Fruit fly (Drosophila melanogaster): ENCODE results near the gene dUTPase.

dUTPase gene

DNA sequence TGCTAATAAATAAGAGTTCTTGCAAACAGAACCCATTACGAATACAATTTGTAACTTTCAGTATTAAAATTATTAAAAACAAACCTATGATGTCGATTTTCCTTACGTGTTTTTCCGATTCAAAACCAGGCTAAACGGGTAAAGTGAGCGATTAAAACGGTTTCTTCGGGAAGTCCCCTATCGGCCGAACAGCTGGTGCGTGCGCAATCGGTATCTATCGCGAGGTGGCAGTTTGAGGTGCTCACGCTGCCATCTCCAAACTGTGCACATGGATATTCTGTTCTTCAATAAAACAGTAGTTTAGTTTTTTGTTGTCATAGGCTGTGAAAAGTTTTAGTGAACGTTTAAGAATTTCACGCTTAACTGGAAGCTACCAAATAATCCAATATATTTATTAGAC, 21.9 kb upstream of the dUTPase start, which contains the start of gene TTLL4A:
TSS of gene TTLL4A (plus strand) at position 240 of the 400 bp plus-strand sequence.
- TF ChIP-seq noc (tag; optimal IDR thresholded peaks at IDR 0.05) = no peak

DNA sequence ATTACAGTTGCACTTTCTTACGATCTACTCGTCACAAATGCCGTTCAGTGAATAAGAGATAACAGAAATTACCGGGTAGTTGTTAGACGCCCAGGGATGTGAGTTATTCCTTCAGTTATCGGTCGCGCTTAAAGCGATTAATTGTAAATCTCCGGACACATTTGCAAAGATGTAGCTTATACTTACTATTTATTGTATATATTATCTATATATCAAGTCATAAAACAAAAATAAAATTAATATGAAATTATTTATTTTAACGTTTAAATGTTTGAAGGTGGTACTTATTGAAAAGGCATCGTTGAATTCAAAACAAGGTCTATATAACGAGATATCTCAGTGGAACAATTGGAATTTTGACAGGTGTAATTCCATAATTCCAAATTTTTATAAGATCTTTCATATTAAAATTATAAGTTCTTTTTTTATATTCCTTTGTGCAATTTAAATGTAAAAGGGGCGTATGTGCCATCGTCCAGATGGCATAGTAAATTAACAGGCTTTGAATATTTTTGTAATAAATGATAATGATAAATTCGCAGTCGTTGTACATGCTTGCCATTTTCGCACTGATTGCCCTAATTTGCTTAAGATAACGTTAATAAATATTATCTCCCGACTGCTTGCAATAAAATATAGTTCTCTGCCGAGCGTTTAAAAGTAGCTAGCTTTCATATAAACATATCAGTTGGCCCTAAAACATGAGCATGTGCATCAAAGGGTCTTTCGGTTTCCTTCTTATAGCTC, 9.6 kb upstream of the dUTPase start, which contains the start of the genes aub and lectin-33A:
TSS of gene aub (minus strand) at position 101 of the 747 bp plus-strand sequence.
TSS of gene lectin-33A (plus strand) at position 697 of the 747 bp plus-strand sequence.
- TF ChIP-seq noc (tag; optimal IDR thresholded peaks at IDR 0.05) = no peak

DNA sequence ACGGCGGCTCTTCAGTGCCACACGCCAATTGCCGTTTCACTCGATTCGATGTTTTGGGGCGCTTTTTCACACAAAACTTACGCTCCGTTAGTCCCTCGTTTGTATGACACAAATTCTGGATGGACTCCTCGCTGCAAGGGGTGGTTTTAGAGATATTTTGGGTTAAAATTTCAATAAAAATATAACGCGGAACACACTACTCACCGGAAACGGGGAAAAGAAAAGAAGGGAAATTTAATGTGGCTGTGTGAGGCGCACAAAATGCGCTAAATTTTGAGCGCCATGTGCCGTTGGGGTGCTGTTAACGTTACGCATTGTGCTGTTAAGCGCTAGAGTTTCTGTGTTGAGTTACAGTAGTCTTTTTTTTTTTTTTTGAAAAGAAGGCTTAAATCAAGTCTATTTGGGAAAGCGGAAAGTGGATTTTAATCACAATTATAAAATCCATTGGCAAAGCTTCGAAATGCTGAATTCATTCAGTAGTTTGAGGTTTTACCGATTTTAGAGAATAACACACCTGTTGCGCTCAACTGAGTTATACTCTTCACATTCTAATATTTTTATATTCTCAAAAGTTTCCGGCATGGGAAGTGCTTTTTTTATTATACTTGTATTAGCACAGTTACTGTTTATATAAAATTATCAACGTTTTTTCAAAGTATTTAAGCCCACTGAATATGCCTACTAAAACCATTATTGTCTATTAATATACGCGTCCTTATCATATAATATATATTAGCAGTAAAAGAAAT, 7.0 kb upstream of the dUTPase start, which contains the start of gene RpL9:
TSS of gene RpL9 (minus strand) at position 265 of the 749 bp plus-strand sequence.
- no peak for TF ChIP-seq noc (tag; optimal IDR thresholded peaks at IDR 0.05)

DNA sequence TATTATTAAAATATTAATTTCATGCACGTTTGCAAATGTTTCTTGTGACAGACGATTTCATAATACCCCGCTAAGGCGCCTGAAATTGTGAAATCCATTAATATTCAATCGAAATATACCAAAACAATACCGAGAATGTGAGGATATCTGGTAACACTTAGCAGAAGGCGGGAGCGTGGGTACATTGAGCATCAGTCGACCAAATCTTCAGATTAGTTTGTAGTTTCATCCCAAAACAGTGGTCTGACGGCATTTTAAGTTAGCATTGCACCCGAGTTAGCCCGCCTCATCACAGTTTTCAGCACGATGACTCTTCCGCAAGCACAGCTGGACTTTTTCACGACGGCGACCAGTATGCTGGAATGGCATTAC, 6.5 kb upstream of the dUTPase start, which contains the start of gene Nup154:
TSS of gene Nup154 (plus strand) at position 147 of the 372 bp plus-strand sequence.
- no peak for TF ChIP-seq noc (tag; optimal IDR thresholded peaks at IDR 0.05)

DNA sequence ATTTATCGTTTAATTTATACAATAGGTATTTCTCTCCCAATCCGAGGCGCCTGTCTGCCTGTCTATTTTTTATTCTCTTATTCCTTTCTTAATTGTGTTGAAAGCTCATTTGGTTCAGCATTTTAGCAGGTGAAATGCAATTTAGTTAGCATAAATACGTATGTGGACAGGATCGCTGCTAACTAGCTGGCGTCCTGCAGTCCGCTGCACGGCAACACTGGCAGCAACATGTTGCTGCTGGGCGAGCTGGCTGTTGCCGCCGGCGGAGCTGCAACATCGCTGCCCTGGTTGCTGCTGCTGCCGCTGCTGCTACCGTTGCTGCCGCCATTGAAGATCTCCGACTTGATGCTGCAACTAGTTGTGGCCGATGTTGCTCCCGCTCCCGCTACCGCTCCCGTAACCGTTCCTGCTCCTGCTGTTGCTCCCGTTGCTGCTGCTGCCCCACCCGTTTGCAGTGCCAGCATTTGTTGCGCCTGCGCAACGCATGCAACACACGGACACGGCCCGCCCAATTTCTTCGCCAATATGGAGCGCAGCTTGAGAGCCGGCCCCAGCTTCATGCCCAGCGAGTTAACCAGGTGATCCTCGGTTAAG, 3.0 kb downstream of the dUTPase start:
- TF ChIP-seq noc (tag; optimal IDR thresholded peaks at IDR 0.05) = no peak

DNA sequence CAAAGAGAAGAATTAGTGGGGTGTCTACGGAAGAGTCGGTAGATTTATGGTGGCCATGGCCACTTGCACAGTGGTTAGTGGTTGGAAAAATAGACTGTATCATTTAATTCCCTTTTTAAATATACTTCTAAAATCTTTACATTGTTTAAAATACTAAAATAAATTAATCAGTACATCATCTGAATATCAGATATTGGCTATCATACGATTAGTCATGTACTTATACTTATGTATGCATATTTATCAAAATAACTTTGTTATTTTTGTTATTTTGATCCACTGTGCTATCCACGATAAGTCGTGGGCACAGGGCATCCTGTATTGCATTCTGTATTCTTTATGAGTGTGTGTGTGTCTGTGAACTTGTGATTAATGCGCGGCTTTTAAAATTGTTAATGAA, 3.6 kb downstream of the dUTPase start:
- no peak for TF ChIP-seq noc (tag; optimal IDR thresholded peaks at IDR 0.05)

DNA sequence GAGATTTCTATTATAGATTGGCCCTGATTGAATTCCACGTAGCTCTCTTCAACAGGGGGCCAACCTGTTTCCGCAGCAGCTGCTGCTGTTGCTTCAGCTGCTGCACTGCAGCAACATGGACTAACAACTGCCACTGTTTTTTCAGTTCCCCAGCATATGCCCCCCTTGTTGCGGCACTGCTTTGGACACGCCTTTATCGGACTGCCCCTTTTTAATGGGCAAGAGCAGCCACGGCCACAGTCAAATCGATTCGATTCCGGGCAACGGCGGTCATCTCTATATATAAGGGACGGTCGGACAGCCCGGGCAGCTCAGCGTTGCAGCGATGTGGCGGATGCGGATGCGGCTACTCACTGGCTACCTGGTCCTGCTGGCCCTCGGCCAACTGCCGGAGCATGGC, 4.2 kb downstream of the dUTPase start, which contains the start of gene Acp32CD:
TSS of gene Acp32CD (plus strand) at position 301 of the 400 bp plus-strand sequence.
- TF ChIP-seq noc (tag; optimal IDR thresholded peaks at IDR 0.05) = no peak

DNA sequence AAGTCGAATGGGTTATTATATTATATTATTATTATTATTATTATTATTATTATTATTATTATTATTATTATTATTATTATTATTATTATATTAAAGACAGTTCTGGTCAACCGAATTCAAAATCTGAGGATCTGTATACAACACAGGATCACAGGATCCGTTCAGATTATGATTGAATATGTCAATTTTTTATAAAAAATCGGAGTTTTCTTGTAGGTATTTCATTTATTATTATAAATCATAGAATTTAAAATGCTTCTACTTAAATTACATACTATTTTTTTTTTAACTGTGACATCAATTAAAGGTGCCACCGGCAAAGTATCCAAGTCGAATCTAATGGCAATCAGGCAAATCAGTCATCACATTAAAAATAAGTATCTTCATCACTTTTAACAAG, 5.6 kb downstream of the dUTPase start, which contains the start of gene CG14913:
TSS of gene CG14913 (plus strand) at position 301 of the 400 bp plus-strand sequence.
- no peak for TF ChIP-seq noc (tag; optimal IDR thresholded peaks at IDR 0.05)

DNA sequence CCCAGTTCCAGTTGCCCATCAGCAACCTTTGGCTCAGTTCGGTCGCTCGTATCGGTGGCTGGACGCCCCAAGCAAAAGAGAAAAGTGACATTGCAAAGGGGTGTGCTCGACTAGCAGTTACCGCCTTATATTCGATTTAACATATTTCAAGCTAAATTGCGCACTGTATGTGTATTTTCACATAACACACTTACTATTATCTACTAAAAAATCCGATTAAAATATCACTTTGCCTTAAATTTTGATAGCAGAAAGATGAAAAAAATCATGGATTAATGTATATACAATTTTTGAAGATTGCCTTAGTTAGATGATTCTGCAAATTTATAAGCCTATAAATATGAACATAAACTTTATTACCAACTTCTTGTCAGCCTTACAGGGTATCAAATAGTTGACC, 10.5 kb downstream of the dUTPase start:
- no peak for TF ChIP-seq noc (tag; optimal IDR thresholded peaks at IDR 0.05)

DNA sequence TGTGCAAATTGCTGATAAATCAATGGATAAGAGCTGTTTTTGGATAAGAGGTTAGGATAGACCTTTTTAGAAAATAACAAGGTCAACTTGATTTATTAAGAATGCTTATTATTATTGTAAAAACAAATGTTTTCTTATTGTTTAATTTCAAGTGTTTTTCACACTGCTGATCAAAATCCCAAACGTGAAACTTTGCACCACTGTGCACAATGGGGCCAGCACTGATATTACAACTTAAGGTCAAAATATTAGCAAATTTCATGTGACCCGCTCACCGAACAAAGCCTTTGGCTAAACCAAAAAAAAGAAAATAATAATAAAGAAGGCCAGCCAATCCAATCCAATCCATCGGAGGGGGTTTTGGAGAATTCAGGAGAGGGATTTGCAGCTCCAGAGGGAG, 11.7 kb downstream of the dUTPase start:
- no peak for TF ChIP-seq noc (tag; optimal IDR thresholded peaks at IDR 0.05)

DNA sequence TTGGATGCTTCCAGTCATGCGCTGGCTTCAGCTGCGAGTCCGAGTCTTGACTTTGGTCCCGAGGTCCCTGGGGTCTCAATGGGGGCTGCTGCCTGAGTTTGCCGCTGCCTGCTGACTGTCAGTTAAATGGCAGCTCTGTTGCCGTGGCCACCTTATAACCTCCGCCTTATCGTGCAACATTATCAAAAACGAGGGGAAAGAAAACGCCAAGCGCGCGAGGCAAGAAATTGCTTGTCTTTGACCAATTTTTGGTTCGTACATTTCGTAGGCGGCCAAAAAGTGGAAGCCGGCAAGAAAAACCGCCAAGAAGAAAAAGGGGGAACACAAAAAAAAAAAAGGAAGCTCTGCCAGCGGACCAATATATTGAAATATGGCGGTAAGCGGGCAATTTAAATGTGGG, 12.8 kb downstream of the dUTPase start:
- no peak for TF ChIP-seq noc (tag; optimal IDR thresholded peaks at IDR 0.05)

DNA sequence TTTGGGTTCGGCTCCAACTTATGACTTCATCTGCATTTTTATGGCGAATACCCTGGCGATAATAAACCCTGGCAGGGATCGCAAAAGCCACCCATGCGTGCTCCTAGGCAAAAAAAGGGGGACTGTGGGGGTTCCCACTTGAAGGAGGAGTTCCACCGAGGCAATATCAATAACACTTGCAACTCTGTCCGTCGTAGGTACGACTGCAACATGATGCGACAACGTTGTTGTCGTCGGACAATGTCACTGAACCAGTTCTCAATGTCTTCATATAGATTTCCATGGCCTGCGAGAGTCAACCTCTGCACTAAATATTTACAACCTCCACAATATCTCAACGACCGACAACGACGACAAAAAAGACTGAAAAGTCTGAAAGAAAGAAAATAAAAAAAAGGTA, 16.1 kb downstream of the dUTPase start:
- no peak for TF ChIP-seq noc (tag; optimal IDR thresholded peaks at IDR 0.05)

DNA sequence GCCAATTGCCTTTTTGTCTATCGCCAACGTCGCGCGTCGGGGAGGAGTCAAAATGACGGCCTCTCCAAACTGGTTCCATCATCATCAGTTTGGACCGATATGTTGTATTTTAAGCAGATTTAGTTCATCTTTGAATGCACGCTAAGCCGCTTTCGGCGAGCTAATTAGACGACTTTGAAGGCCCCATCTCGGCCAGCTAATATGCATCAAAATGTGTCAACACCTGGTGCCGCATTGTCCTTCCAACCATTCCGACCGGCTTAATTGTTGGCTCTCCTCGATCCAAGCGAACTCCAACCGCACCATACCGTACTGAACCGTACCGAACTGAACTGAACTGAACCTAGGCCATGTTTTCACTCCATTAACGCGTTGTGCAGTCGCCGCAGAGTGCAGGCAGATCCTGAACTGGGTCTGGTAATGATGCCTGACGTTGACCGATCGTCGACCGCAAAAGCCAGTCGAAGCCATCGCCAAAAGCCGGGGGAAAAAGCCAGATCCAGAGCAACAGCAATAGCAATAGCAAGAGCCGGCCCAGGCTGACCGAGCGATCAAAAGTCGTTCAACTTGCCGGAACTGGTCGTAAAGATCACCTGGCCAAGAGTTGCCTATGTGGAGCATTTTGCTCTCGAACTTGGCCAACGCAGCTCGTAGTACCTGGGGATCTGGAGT, 16.8 kb downstream of the dUTPase start:
- TF ChIP-seq noc (tag; optimal IDR thresholded peaks at IDR 0.05) = no peak

DNA sequence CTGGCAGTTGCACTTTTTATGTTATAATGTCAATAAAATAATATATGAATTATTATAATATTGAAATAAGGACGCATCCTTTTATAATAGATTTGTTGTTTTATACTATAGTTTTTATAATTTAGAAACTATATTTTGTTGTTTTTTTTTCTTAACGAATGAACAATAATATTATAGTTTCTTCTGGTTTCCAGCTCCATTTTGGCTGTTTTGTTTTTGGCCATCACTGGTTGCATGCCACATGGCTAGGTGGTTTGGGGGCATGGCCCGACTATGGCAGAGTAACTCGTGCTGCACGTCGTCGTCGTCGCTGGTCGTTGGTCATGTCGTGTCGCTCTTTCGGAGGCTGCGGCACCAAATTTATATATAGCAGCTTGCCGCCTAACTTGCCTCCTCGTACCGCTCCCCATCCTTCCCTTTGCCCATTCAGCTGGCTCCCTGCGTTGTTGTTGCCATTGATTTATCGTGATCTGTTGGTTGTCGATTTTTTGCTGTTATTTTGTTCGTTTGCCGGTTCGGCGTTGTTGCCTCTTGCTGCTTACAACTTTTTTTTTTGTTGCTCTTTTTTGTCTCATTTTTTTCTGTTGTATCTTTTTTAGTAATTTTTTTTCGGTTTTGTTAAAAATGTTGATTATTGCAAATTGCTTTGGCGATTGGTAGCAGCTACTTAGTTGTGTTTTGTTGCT, 21.3 kb downstream of the dUTPase start:
- no peak for TF ChIP-seq noc (tag; optimal IDR thresholded peaks at IDR 0.05)

DNA sequence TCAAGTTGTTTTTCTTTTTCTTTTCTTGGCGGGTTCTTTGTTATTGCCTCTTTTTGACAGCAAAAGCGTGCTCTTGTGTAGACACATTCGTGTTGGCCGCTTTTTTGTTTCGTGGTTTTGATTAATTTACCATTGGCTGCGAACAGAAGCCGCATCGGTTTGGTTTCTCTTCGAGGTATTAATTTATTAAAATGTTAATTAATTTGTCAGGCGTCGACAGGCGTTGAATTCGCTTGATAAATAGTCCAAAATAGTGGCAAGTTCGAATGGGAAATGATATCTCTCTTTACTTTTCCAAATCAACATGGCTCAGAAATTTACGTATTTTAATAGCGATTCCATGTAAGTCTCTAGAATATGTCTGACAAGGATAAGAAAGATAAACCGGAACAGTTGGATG, 23.4 kb downstream of the dUTPase start, which contains the start of gene CG18666:
TSS of gene CG18666 (plus strand) at position 301 of the 400 bp plus-strand sequence.
- TF ChIP-seq noc (tag; optimal IDR thresholded peaks at IDR 0.05) = no peak
